Worm (Caenorhabditis elegans) whole organism, L2 larva: Measurements from ENCODE around the gene cas-1.

Source experiments
- alr-1 ChIP-seq: fragments of 150-350 bp; optimal IDR thresholded peaks from 2 replicates; lab custom pipeline; 2014; ENCODE audit warnings: missing biosample characterization, missing genetic modification characterization
- crh-2 ChIP-seq: sonication (generic microtip); optimal IDR thresholded peaks from 2 replicates; lab custom pipeline; 2017; ENCODE audit warnings: missing biosample characterization, missing genetic modification characterization
- lsy-2 ChIP-seq, 2 experiments: fragments of 150-350 bp in 1 of 2; sonication (generic microtip) in 1 of 2; optimal IDR thresholded peaks; 2 replicates each; lab custom pipeline; 2014 to 2017; ENCODE audit warnings: missing biosample characterization in 2 of 2, missing genetic modification characterization in 2 of 2
- mdl-1 ChIP-seq, 2 experiments: fragments of 150-350 bp in 1 of 2; sonication (generic microtip) in 1 of 2; optimal IDR thresholded peaks; 2 replicates each; lab custom pipeline; 2017; ENCODE audit warnings: missing biosample characterization in 2 of 2, missing genetic modification characterization in 2 of 2
- nhr-10 ChIP-seq: sonication (generic microtip); optimal IDR thresholded peaks from 2 replicates; lab custom pipeline; 2017; ENCODE audit warnings: missing biosample characterization, missing genetic modification characterization
- nhr-11 ChIP-seq: fragments of 150-350 bp; optimal IDR thresholded peaks from 2 replicates; lab custom pipeline; 2014; ENCODE audit warnings: missing biosample characterization, missing genetic modification characterization
- nhr-237 ChIP-seq: fragments of 150-350 bp; optimal IDR thresholded peaks from 2 replicates; lab custom pipeline; 2014; ENCODE audit warnings: missing biosample characterization, missing genetic modification characterization
- nhr-6 ChIP-seq: fragments of 150-350 bp; optimal IDR thresholded peaks from 2 replicates; lab custom pipeline; 2014; ENCODE audit warnings: missing biosample characterization, missing genetic modification characterization
- skn-1 ChIP-seq: sonication (generic microtip); optimal IDR thresholded peaks from 2 replicates; lab custom pipeline; 2017; ENCODE audit warnings: missing biosample characterization, missing genetic modification characterization
- snpc-4 ChIP-seq: fragments of 150-350 bp; optimal IDR thresholded peaks from 2 replicates; lab custom pipeline; 2014; ENCODE audit warnings: missing biosample characterization, missing genetic modification characterization
- unc-62 ChIP-seq: fragments of 150-350 bp; optimal IDR thresholded peaks from 2 replicates; lab custom pipeline; 2014; ENCODE audit warnings: missing biosample characterization, missing genetic modification reagents, missing genetic modification characterization
- zag-1 ChIP-seq: fragments of 150-350 bp; optimal IDR thresholded peaks from 2 replicates; lab custom pipeline; 2014; ENCODE audit warnings: missing biosample characterization, missing genetic modification characterization
- ztf-1 ChIP-seq: fragments of 200-800 bp; sonication (Bioruptor generic); conservative IDR thresholded peaks from 2 replicates; pipeline ENCODE4 v1.3.6; 2022; ENCODE audit warnings: missing genetic modification characterization, missing compliant biosample characterization

- TF ChIP-seq lsy-2 (tag; optimal IDR thresholded peaks at IDR 0.05; lab: Kevin White, UChicago): no peak
- TF ChIP-seq mdl-1 (tag; optimal IDR thresholded peaks at IDR 0.05; lab: Kevin White, UChicago): no peak
- no peak for TF ChIP-seq snpc-4 (tag; lab: Kevin White, UChicago)
- no peak for TF ChIP-seq crh-2 (tag; lab: Kevin White, UChicago)
- no peak for TF ChIP-seq nhr-10 (tag; lab: Kevin White, UChicago)
- no peak for TF ChIP-seq ztf-1 (GFP tag; lab: Robert Waterston, UW)
- TF ChIP-seq alr-1: no peak
- TF ChIP-seq nhr-11 (tag; lab: Kevin White, UChicago): no peak
- no peak for TF ChIP-seq zag-1 (tag; lab: Kevin White, UChicago)
- TF ChIP-seq nhr-237 (tag; lab: Kevin White, UChicago): no peak
- TF ChIP-seq unc-62: no peak
- no peak for TF ChIP-seq skn-1 (tag; lab: Kevin White, UChicago)
- no peak for TF ChIP-seq nhr-6
Measured at ce11 chrX:16836304-16836703, 22.8 kb upstream of the cas-1 start, which contains the start of gene F41G4.7.
